Fruit fly (Drosophila melanogaster): ENCODE measurements around the gene Indy.

dm6 chr3L:18823870-18824561 lies 22.1 kb downstream of the Indy start:
- TF ChIP-seq CG11617 (GFP tag; optimal IDR thresholded peaks at IDR 0.05) (no peak), CG12768 (GFP tag; optimal IDR thresholded peaks at IDR 0.05) (no peak), cnc (optimal IDR thresholded peaks at IDR 0.05) (no peak), kay (GFP tag; ENCODE audit: borderline replicate concordance) (peak; percentile 93), bab1 (GFP tag; optimal IDR thresholded peaks at IDR 0.05) (no peak), CG14711 (tag; optimal IDR thresholded peaks at IDR 0.05) (no peak), Clk (GFP tag; optimal IDR thresholded peaks at IDR 0.05) (no peak), CG7045 (GFP tag; optimal IDR thresholded peaks at IDR 0.05) (no peak), pad (GFP tag; optimal IDR thresholded peaks at IDR 0.05) (no peak), ovo (GFP tag; optimal IDR thresholded peaks at IDR 0.05) (no peak), CG1620 (GFP tag; optimal IDR thresholded peaks at IDR 0.05) (no peak)
